Worm (Caenorhabditis elegans): ENCODE results near the gene ZK666.4.

ZK666.4 gene

ce11 chrII:10523583-10523982, 46.5 kb downstream of the ZK666.4 start, which contains the start of gene F59B10.5:
F59B10.5 (minus strand) TSS chrII:10523683.
- TF ChIP-seq mef-2 (tag; optimal IDR thresholded peaks at IDR 0.05) (no peak), efl-1 (optimal IDR thresholded peaks at IDR 0.05) (no peak), efl-1 (GFP tag; optimal IDR thresholded peaks at IDR 0.05 in 1 of 2) (no peak), mab-9 (GFP tag; IDR thresholded peaks at IDR 0.05) (no peak)

ce11 chrII:10524374-10524773, 47.3 kb downstream of the ZK666.4 start, which contains the start of gene F59B10.6:
F59B10.6 (minus strand) TSS chrII:10524474.
- TF ChIP-seq unc-86 (tag; optimal IDR thresholded peaks at IDR 0.05) (no peak), mab-9 (GFP tag; IDR thresholded peaks at IDR 0.05) (no peak)

ce11 chrII:10525134-10525533, 48.1 kb downstream of the ZK666.4 start:
- TF ChIP-seq zip-4 (GFP tag; optimal IDR thresholded peaks at IDR 0.05) (no peak), xbp-1 (tag; optimal IDR thresholded peaks at IDR 0.05) (no peak), nhr-85 (tag) (peak; percentile 87), lin-14 (GFP tag; optimal IDR thresholded peaks at IDR 0.05) (peak; percentile 76), egl-13 (tag; optimal IDR thresholded peaks at IDR 0.05) (no peak), nhr-84 (tag; optimal IDR thresholded peaks at IDR 0.05) (no peak), nhr-90 (tag; optimal IDR thresholded peaks at IDR 0.05; ENCODE audit: poor library complexity) (peak; percentile 3), blmp-1 (tag; optimal IDR thresholded peaks at IDR 0.05) (peak; percentile 60), sox-4 (tag; optimal IDR thresholded peaks at IDR 0.05) (no peak), Y116A8C.19 (tag; optimal IDR thresholded peaks at IDR 0.05; ENCODE audit: borderline replicate concordance) (no peak), sup-37 (GFP tag; optimal IDR thresholded peaks at IDR 0.05) (no peak), mep-1 (tag; optimal IDR thresholded peaks at IDR 0.05) (peak; percentile 43), snu-23 (GFP tag; optimal IDR thresholded peaks at IDR 0.05) (peak; percentile 61), efl-1 (optimal IDR thresholded peaks at IDR 0.05) (peak in 1 of 2 experiments; percentile 10), efl-1 (GFP tag; optimal IDR thresholded peaks at IDR 0.05 in 1 of 2) (peak in 1 of 2 experiments; percentile 88), lin-35 (GFP tag; optimal IDR thresholded peaks at IDR 0.05) (peak in 1 of 2 experiments; percentile 21), skn-1 (tag; optimal IDR thresholded peaks at IDR 0.05) (peak; percentile 6), elt-3 (tag; optimal IDR thresholded peaks at IDR 0.05) (peak in 3 of 6 experiments; percentile 18 to 49 (median 36)), lin-39 (tag; optimal IDR thresholded peaks at IDR 0.05) (no peak), vab-15 (tag; optimal IDR thresholded peaks at IDR 0.05) (no peak), aly-2 (tag; optimal IDR thresholded peaks at IDR 0.05) (no peak), ztf-11 (tag; optimal IDR thresholded peaks at IDR 0.05) (no peak), dsc-1 (tag; optimal IDR thresholded peaks at IDR 0.05) (no peak), nhr-77 (tag; optimal IDR thresholded peaks at IDR 0.05) (no peak), nhr-20 (tag; optimal IDR thresholded peaks at IDR 0.05) (peak; percentile 51), fkh-10 (GFP tag; optimal IDR thresholded peaks at IDR 0.05) (no peak), alr-1 (tag; optimal IDR thresholded peaks at IDR 0.05; ENCODE audit: borderline replicate concordance) (no peak)
